Worm (Caenorhabditis elegans) whole organism, young adult: ENCODE results near the gene T25D10.4.

Experiments
- B0035.1 ChIP-seq: sonication (generic microtip); optimal IDR thresholded peaks from 2 replicates; lab custom pipeline; 2016; ENCODE audit warnings: missing genetic modification characterization, mild to moderate bottlenecking, missing compliant biosample characterization, missing genotype, missing genetic modification reagents
- B0261.1 ChIP-seq: sonication (generic microtip); optimal IDR thresholded peaks from 2 replicates; lab custom pipeline; 2016; ENCODE audit warnings: mild to moderate bottlenecking, missing genetic modification characterization, moderate library complexity, missing compliant biosample characterization
- B0336.3 ChIP-seq: fragments of 200-800 bp; sonication (Bioruptor generic); IDR thresholded peaks from 2 replicates; pipeline ENCODE4 v1.3.6; 2022; ENCODE audit warnings: missing genetic modification characterization, missing compliant biosample characterization
- C06A6.2 ChIP-seq: fragments of 200-800 bp; sonication (Bioruptor generic); conservative IDR thresholded peaks from 2 replicates; pipeline ENCODE4 v1.3.6; 2022; ENCODE audit warnings: missing genetic modification characterization, missing compliant biosample characterization
- C17E4.6 ChIP-seq: fragments of 200-800 bp; sonication (Bioruptor generic); IDR thresholded peaks from 2 replicates; pipeline ENCODE4 v1.3.6; 2022; ENCODE audit warnings: missing genetic modification reagents, missing genetic modification characterization, missing compliant biosample characterization
- F23B12.7 ChIP-seq: sonication (generic microtip); optimal IDR thresholded peaks from 2 replicates; lab custom pipeline; 2017; ENCODE audit warnings: missing genetic modification characterization, mild to moderate bottlenecking, missing compliant biosample characterization, antibody characterized with exemption, moderate library complexity; ENCODE audit not compliant: insufficient read depth
- F33H1.4 ChIP-seq: fragments of 200-800 bp; sonication (Bioruptor generic); IDR thresholded peaks from 2 replicates; pipeline ENCODE4 v1.3.6; 2022; ENCODE audit warnings: missing genetic modification reagents, missing genetic modification characterization, missing compliant biosample characterization
- F55B11.4 ChIP-seq: sonication (generic microtip); optimal IDR thresholded peaks from 2 replicates; lab custom pipeline; 2016; ENCODE audit warnings: missing compliant biosample characterization, missing genetic modification characterization, borderline replicate concordance; ENCODE audit not compliant: insufficient read depth
- F57A8.1 ChIP-seq: fragments of 200-800 bp; sonication (Bioruptor generic); optimal IDR thresholded peaks from 2 replicates; lab custom pipeline; 2018; ENCODE audit warnings: mild to moderate bottlenecking, missing genetic modification characterization, moderate library complexity, missing compliant biosample characterization
- F57C9.4 ChIP-seq: sonication (generic microtip); optimal IDR thresholded peaks from 2 replicates; lab custom pipeline; 2017; ENCODE audit warnings: mild to moderate bottlenecking, missing genetic modification characterization, missing compliant biosample characterization
- K11D2.4 ChIP-seq: fragments of 200-800 bp; sonication (Bioruptor generic); IDR thresholded peaks from 2 replicates; pipeline ENCODE4 v1.3.6; 2022; ENCODE audit warnings: missing genetic modification reagents, missing genetic modification characterization, missing compliant biosample characterization
- Y53G8AR.9 ChIP-seq: fragments of 200-800 bp; sonication (Bioruptor generic); conservative IDR thresholded peaks from 2 replicates; pipeline ENCODE4 v1.3.6; 2022; ENCODE audit warnings: missing genetic modification reagents, missing genetic modification characterization, missing compliant biosample characterization
- Y56A3A.18 ChIP-seq: fragments of 200-800 bp; sonication (Bioruptor generic); IDR thresholded peaks from 2 replicates; pipeline ENCODE4 v1.3.6; 2022; ENCODE audit warnings: missing genetic modification reagents, missing genetic modification characterization, missing compliant biosample characterization
- Y95B8A.8 ChIP-seq: fragments of 200-800 bp; sonication (Bioruptor generic); IDR thresholded peaks from 2 replicates; pipeline ENCODE4 v1.3.6; 2022; ENCODE audit warnings: missing genetic modification reagents, missing genetic modification characterization, missing compliant biosample characterization
- ama-1 ChIP-seq, 3 experiments: fragments of 150-350 bp in 1 of 3; sonication (generic microtip) in 2 of 3; optimal IDR thresholded peaks; 2 replicates each; lab custom pipeline; 2014 to 2018; ENCODE audit warnings: missing biosample characterization in 2 of 3, missing genetic modification characterization in 2 of 3, missing genetic modification reagents in 2 of 3
- attf-3 ChIP-seq: fragments of 200-800 bp; sonication (Bioruptor generic); conservative IDR thresholded peaks from 2 replicates; pipeline ENCODE4 v1.3.6; 2022; ENCODE audit warnings: missing genetic modification reagents, missing genetic modification characterization, missing compliant biosample characterization
- bed-1 ChIP-seq: fragments of 200-800 bp; sonication (Bioruptor generic); IDR thresholded peaks from 2 replicates; pipeline ENCODE4 v1.3.6; 2022; ENCODE audit warnings: missing genetic modification reagents, missing genetic modification characterization, missing compliant biosample characterization
- ceh-58 ChIP-seq: fragments of 200-800 bp; sonication (Bioruptor generic); IDR thresholded peaks from 2 replicates; pipeline ENCODE4 v1.3.6; 2022; ENCODE audit warnings: missing genetic modification characterization, missing compliant biosample characterization
- chd-7 ChIP-seq: sonication (generic microtip); optimal IDR thresholded peaks from 2 replicates; lab custom pipeline; 2016; ENCODE audit warnings: mild to moderate bottlenecking, missing genetic modification characterization, moderate library complexity, missing compliant biosample characterization
- dpff-1 ChIP-seq: sonication (generic microtip); optimal IDR thresholded peaks from 2 replicates; lab custom pipeline; 2017; ENCODE audit warnings: mild to moderate bottlenecking, missing genetic modification characterization, missing compliant biosample characterization
- egrh-3 ChIP-seq: fragments of 200-800 bp; sonication (Bioruptor generic); IDR thresholded peaks from 2 replicates; pipeline ENCODE4 v1.3.6; 2022; ENCODE audit warnings: missing genetic modification reagents, missing genetic modification characterization, missing compliant biosample characterization
- ekl-4 ChIP-seq: fragments of 200-800 bp; sonication (Bioruptor generic); IDR thresholded peaks from 2 replicates; pipeline ENCODE4 v1.3.6; 2022; ENCODE audit warnings: missing genetic modification reagents, missing genetic modification characterization, missing compliant biosample characterization
- him-1 ChIP-seq: sonication (generic microtip); optimal IDR thresholded peaks from 2 replicates; lab custom pipeline; 2016; ENCODE audit warnings: missing genotype, missing genetic modification reagents, missing genetic modification characterization, missing compliant biosample characterization
- lag-1 ChIP-seq: fragments of 200-800 bp; sonication (Bioruptor generic); IDR thresholded peaks from 2 replicates; pipeline ENCODE4 v1.3.6; 2022; ENCODE audit warnings: missing genetic modification reagents, missing genetic modification characterization, missing compliant biosample characterization
- let-607 ChIP-seq, 2 experiments: fragments of 200-800 bp in 1 of 2; sonication (Bioruptor generic) in 1 of 2; sonication (generic microtip) in 1 of 2; optimal IDR thresholded peaks; 2 replicates each; lab custom pipeline; 2016 to 2018; ENCODE audit warnings: mild to moderate bottlenecking in 2 of 2, missing compliant biosample characterization in 2 of 2, missing genetic modification characterization in 2 of 2, moderate library complexity in 2 of 2, missing genotype in 1 of 2
- lin-35 ChIP-seq, 3 experiments: fragments of 150-350 bp in 2 of 3; sonication (generic microtip) in 1 of 3; optimal IDR thresholded peaks; 2 replicates each; lab custom pipeline; 2014 to 2018; ENCODE audit warnings: missing biosample characterization in 3 of 3, missing genetic modification characterization in 3 of 3, missing genetic modification reagents in 3 of 3
- lin-40 ChIP-seq: sonication (generic microtip); optimal IDR thresholded peaks from 2 replicates; lab custom pipeline; 2016; ENCODE audit warnings: missing genetic modification characterization, mild to moderate bottlenecking, missing compliant biosample characterization, missing genotype, missing genetic modification reagents
- madf-6 ChIP-seq: fragments of 200-800 bp; sonication (Bioruptor generic); IDR thresholded peaks from 2 replicates; pipeline ENCODE4 v1.3.6; 2022; ENCODE audit warnings: missing genetic modification reagents, missing genetic modification characterization, missing compliant biosample characterization
- mcd-1 ChIP-seq: fragments of 200-800 bp; sonication (Bioruptor generic); IDR thresholded peaks from 2 replicates; pipeline ENCODE4 v1.3.6; 2022; ENCODE audit warnings: missing genetic modification reagents, missing genetic modification characterization, missing compliant biosample characterization
- mxl-1 ChIP-seq: sonication (generic microtip); optimal IDR thresholded peaks from 2 replicates; lab custom pipeline; 2016; ENCODE audit warnings: missing genetic modification characterization, missing compliant biosample characterization
- pbrm-1 ChIP-seq: fragments of 200-800 bp; sonication (Bioruptor generic); IDR thresholded peaks from 2 replicates; pipeline ENCODE4 v1.3.6; 2022; ENCODE audit warnings: missing genetic modification reagents, missing genetic modification characterization, missing compliant biosample characterization
- pha-4 ChIP-seq: fragments of 150-350 bp; sonication (generic microtip); optimal IDR thresholded peaks from 2 replicates; lab custom pipeline; 2014; ENCODE audit warnings: missing biosample characterization, missing genetic modification reagents, missing genetic modification characterization
- rcor-1 ChIP-seq: fragments of 200-800 bp; sonication (Bioruptor generic); IDR thresholded peaks from 2 replicates; pipeline ENCODE4 v1.3.6; 2022; ENCODE audit warnings: missing genetic modification reagents, missing genetic modification characterization, missing compliant biosample characterization
- rec-8 ChIP-seq, 2 experiments: sonication (generic microtip); optimal IDR thresholded peaks; 2 replicates each; lab custom pipeline; 2016; ENCODE audit warnings: mild to moderate bottlenecking in 2 of 2, missing genetic modification characterization in 2 of 2, missing genetic modification reagents in 2 of 2, missing genotype in 2 of 2, missing biosample characterization in 1 of 2, missing compliant biosample characterization in 1 of 2, moderate library complexity in 1 of 2
- repo-1 ChIP-seq: sonication (generic microtip); optimal IDR thresholded peaks from 2 replicates; lab custom pipeline; 2017; ENCODE audit warnings: mild to moderate bottlenecking, missing genetic modification characterization, missing compliant biosample characterization
- sdz-38 ChIP-seq: sonication (generic microtip); optimal IDR thresholded peaks from 2 replicates; lab custom pipeline; 2016; ENCODE audit warnings: missing genotype, missing genetic modification characterization, missing compliant biosample characterization
- snpc-1.1 ChIP-seq: sonication (generic microtip); optimal IDR thresholded peaks from 2 replicates; lab custom pipeline; 2017; ENCODE audit warnings: missing genetic modification characterization, mild to moderate bottlenecking, missing compliant biosample characterization, antibody characterized with exemption, moderate library complexity, missing genotype, missing genetic modification reagents; ENCODE audit not compliant: insufficient read depth
- sptf-2 ChIP-seq: fragments of 200-800 bp; sonication (Bioruptor generic); optimal IDR thresholded peaks from 2 replicates; lab custom pipeline; 2018; ENCODE audit warnings: mild to moderate bottlenecking, missing genetic modification characterization, missing compliant biosample characterization
- tlf-1 ChIP-seq: fragments of 200-800 bp; sonication (Bioruptor generic); optimal IDR thresholded peaks from 2 replicates; lab custom pipeline; 2018; ENCODE audit warnings: mild to moderate bottlenecking, missing genetic modification characterization, missing compliant biosample characterization
- ztf-18 ChIP-seq: sonication (generic microtip); optimal IDR thresholded peaks from 2 replicates; lab custom pipeline; 2016; ENCODE audit warnings: missing genotype, mild to moderate bottlenecking, missing genetic modification characterization, missing compliant biosample characterization
- ztf-22 ChIP-seq: fragments of 200-800 bp; sonication (Bioruptor generic); optimal IDR thresholded peaks from 2 replicates; lab custom pipeline; 2018; ENCODE audit warnings: mild to moderate bottlenecking, missing genetic modification characterization, moderate library complexity, missing compliant biosample characterization
- ztf-28 ChIP-seq: fragments of 200-800 bp; sonication (Bioruptor generic); IDR thresholded peaks from 2 replicates; pipeline ENCODE4 v1.3.6; 2022; ENCODE audit warnings: missing genetic modification reagents, missing genetic modification characterization, missing compliant biosample characterization

The T25D10.4 gene

ce11 chrII:6374646-6375045 is 35.4 kb downstream of the T25D10.4 start (continued):
- TF ChIP-seq sptf-2 (GFP tag; lab: Kevin White, UChicago) (no peak), let-607 (tag; optimal IDR thresholded peaks at IDR 0.05; lab: Kevin White, UChicago) (no peak), tlf-1 (no peak), lag-1 (no peak), pha-4 (tag; lab: Kevin White, UChicago) (no peak), B0336.3 (GFP tag; lab: Robert Waterston, UW) (peak; percentile 67), him-1 (tag; lab: Kevin White, UChicago) (no peak), ama-1 (optimal IDR thresholded peaks at IDR 0.05; lab: Kevin White, UChicago) (no peak), ama-1 (GFP tag; optimal IDR thresholded peaks at IDR 0.05; lab: Kevin White, UChicago) (no peak), F57C9.4 (tag; lab: Kevin White, UChicago) (no peak), F55B11.4 (tag; lab: Kevin White, UChicago) (no peak)

- TF ChIP-seq egrh-3 (GFP tag; lab: Robert Waterston, UW) (peak; percentile 37; the same call in 1 of the 2 replicates), ztf-28 (GFP tag; lab: Robert Waterston, UW) (no peak), ceh-58 (GFP tag; lab: Robert Waterston, UW) (0 out of 2 replicates have a peak, but pooled peaks have one; percentile 60), mcd-1 (GFP tag; lab: Robert Waterston, UW) (peak; percentile 40; the same call in 1 of the 2 replicates)
- TF ChIP-seq, all 124 proteins: peak for 3
These were observed 36.7 kb downstream of the T25D10.4 start for ce11 chrII:6373361-6373760.

DNA sequence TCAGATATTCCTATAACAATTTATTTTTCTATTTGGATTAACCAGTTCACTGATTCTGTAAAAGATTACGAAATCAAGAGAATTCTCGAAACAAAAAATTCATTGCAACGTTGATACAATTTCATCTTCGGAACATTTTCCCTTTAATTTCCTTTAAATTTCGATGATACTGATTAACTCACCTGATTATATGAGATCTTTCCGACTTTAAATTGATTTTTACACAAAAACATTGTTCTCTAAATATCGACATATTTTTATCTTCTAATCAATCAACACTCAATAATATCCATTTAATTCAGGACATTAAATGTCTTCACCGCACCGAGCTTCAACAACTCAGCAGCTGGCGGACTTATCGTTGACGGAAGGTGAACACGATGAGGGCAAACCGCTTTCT is 39.1 kb downstream of the T25D10.4 start, which contains the start of gene lin-23:
Gene lin-23 (plus strand): TSS at position 301 of the 400 bp plus-strand sequence.
- no peak for TF ChIP-seq dpff-1 (tag; lab: Kevin White, UChicago)
- TF ChIP-seq Y56A3A.18 (GFP tag; lab: Robert Waterston, UW), result no peak
- TF ChIP-seq C06A6.2 (GFP tag; lab: Robert Waterston, UW), result no peak
- no peak for TF ChIP-seq lin-40 (tag; lab: Kevin White, UChicago)

DNA sequence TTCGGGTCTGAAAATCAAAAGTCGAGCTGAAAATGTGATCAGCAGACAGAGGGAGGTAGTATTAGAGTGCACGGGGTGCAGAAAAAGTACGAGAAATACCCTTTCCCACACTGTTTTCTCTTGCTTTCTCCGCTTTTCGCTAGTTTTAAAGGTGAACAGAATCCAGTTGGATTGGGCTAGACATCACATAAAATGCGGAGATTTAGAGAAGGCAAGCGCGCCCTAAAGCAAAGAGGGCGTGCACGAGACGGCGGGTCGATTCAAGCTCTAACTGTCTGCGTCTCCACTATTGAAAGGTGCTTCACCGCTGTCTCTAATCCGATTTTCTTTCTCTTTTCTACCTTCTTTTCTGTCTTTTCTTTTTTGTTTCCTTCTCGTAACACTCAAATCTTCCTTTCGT is 40.0 kb downstream of the T25D10.4 start:
- no peak for TF ChIP-seq F57C9.4 (tag; lab: Kevin White, UChicago)
- TF ChIP-seq ztf-18 (tag; lab: Kevin White, UChicago), result peak; percentile 75
- TF ChIP-seq lag-1, result no peak
- peak; percentile 63 for TF ChIP-seq chd-7
- peak; percentile 42; the same call in 1 of the 2 replicates for TF ChIP-seq Y53G8AR.9
- peak; percentile 73 for TF ChIP-seq F33H1.4 (GFP tag; lab: Robert Waterston, UW)
- TF ChIP-seq pbrm-1 (GFP tag; lab: Robert Waterston, UW), result peak; percentile 92
- peak; percentile 26 for TF ChIP-seq snpc-1.1 (tag; lab: Kevin White, UChicago)
- TF ChIP-seq repo-1 (tag; lab: Kevin White, UChicago), result no peak
- no peak for TF ChIP-seq B0035.1
- TF ChIP-seq madf-6, result peak; percentile 81
- peak; percentile 45; the same call in 1 of the 2 replicates for TF ChIP-seq attf-3
- peak; percentile 59; the same call in 1 of the 2 replicates for TF ChIP-seq ekl-4 (GFP tag; lab: Robert Waterston, UW)
- TF ChIP-seq bed-1 (GFP tag; lab: Robert Waterston, UW), result no peak
- TF ChIP-seq rec-8 (tag; optimal IDR thresholded peaks at IDR 0.05; lab: Kevin White, UChicago), result no peak
- TF ChIP-seq rcor-1 (GFP tag; lab: Robert Waterston, UW), result peak; percentile 64; the same call in 1 of the 2 replicates
- peak; percentile 54 for TF ChIP-seq K11D2.4 (GFP tag; lab: Robert Waterston, UW)
- no peak for TF ChIP-seq C17E4.6 (GFP tag; lab: Robert Waterston, UW)
- TF ChIP-seq lin-40 (tag; lab: Kevin White, UChicago), result peak; percentile 72
- TF ChIP-seq ztf-22 (GFP tag; lab: Kevin White, UChicago), result no peak
- TF ChIP-seq F57A8.1 (GFP tag; lab: Kevin White, UChicago), result no peak
- no peak for TF ChIP-seq mxl-1 (tag; lab: Kevin White, UChicago)
- peak in 1 of 3 experiments; percentile 48 for TF ChIP-seq lin-35 (GFP tag; optimal IDR thresholded peaks at IDR 0.05; lab: Kevin White, UChicago)
- peak; percentile 68; the same call in 1 of the 2 replicates for TF ChIP-seq Y95B8A.8
- TF ChIP-seq B0261.1 (tag; lab: Kevin White, UChicago), result no peak
- peak; percentile 95 for TF ChIP-seq F23B12.7
- TF ChIP-seq sdz-38, result no peak
